Fruit fly (Drosophila melanogaster) whole organism: ENCODE data around the gene CG43089.

Source experiments
- CG8478 ChIP-seq: fragments of >200 bp; optimal IDR thresholded peaks from 2 replicates; lab custom pipeline; 2018; ENCODE audit warnings: inconsistent platforms
- Dll ChIP-seq: fragments of >200 bp; optimal IDR thresholded peaks from 2 replicates; lab custom pipeline; 2017
- EcR ChIP-seq, 2 experiments: fragments of >200 bp; optimal IDR thresholded peaks; 2 replicates each; lab custom pipeline; 2017; ENCODE audit warnings: missing biosample characterization in 2 of 2, missing genetic modification characterization in 2 of 2, missing genetic modification reagents in 2 of 2
- pan ChIP-seq: fragments of >200 bp; optimal IDR thresholded peaks from 2 replicates; lab custom pipeline; 2017
- psq ChIP-seq: fragments of >200 bp; optimal IDR thresholded peaks from 2 replicates; lab custom pipeline; 2017
- usp ChIP-seq: fragments of >200 bp; optimal IDR thresholded peaks from 2 replicates; lab custom pipeline; 2017; ENCODE audit warnings: missing biosample characterization, missing genetic modification characterization, mixed read lengths

The CG43089 gene

dm6 chr3L:3755713-3756112 lies 41.9 kb downstream of the CG43089 start:
- TF ChIP-seq pan (lab: Kevin White, UChicago) = no peak
- no peak for TF ChIP-seq Dll (lab: Kevin White, UChicago)
- TF ChIP-seq EcR (GFP tag; optimal IDR thresholded peaks at IDR 0.05; lab: Kevin White, UChicago) = no peak
- no peak for TF ChIP-seq psq (lab: Kevin White, UChicago)
- TF ChIP-seq usp = no peak
- TF ChIP-seq CG8478 (lab: Kevin White, UChicago) = no peak

dm6 chr3L:3758603-3759002 lies 44.8 kb downstream of the CG43089 start:
- no peak for TF ChIP-seq CG8478 (lab: Kevin White, UChicago)
- no peak for TF ChIP-seq EcR (GFP tag; optimal IDR thresholded peaks at IDR 0.05; lab: Kevin White, UChicago)
- no peak for TF ChIP-seq usp
- TF ChIP-seq psq (lab: Kevin White, UChicago) = no peak
- TF ChIP-seq Dll (lab: Kevin White, UChicago) = no peak
- TF ChIP-seq pan (lab: Kevin White, UChicago) = no peak

- TF ChIP-seq psq (lab: Kevin White, UChicago) (no peak), usp (no peak), Dll (lab: Kevin White, UChicago) (no peak), EcR (GFP tag; optimal IDR thresholded peaks at IDR 0.05; lab: Kevin White, UChicago) (no peak), pan (lab: Kevin White, UChicago) (no peak), CG8478 (lab: Kevin White, UChicago) (no peak)
Observed at dm6 chr3L:3760395-3760997, 46.7 kb downstream of the CG43089 start.

dm6 chr3L:3763335-3763734 lies 49.5 kb downstream of the CG43089 start:
- TF ChIP-seq psq (lab: Kevin White, UChicago) (no peak), Dll (lab: Kevin White, UChicago) (no peak), pan (lab: Kevin White, UChicago) (no peak), EcR (GFP tag; optimal IDR thresholded peaks at IDR 0.05; lab: Kevin White, UChicago) (no peak), usp (no peak), CG8478 (lab: Kevin White, UChicago) (no peak)
